Worm (Caenorhabditis elegans): ENCODE results near the gene lgc-54.

DNA sequence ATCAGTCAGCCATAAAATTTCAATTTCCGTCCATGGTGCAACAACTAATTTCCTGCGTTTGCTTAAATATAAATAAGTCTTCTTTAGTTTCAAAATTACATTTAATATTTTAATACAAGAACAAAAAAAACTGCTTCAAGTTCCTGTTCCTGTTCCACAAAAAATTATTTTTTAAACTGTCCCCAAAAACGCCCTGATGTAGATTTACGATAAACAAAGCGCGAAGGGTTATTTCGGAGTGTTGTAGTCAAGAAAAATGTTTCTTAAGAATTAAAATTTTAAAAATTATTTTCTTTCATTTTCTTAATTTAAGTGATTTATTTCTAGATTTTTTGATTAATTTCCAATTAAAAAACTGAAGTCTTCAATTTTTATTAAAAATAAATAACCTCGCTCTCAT is 7.8 kb downstream of the lgc-54 start, which contains the start of gene T15B7.15:
- no peak for TF ChIP-seq him-1 (tag; optimal IDR thresholded peaks at IDR 0.05)
- TF ChIP-seq W03F9.2 (tag; optimal IDR thresholded peaks at IDR 0.05) = no peak
- no peak for TF ChIP-seq dao-5 (tag; optimal IDR thresholded peaks at IDR 0.05)

All from whole organism, L4/young adult.